Fruit fly (Drosophila melanogaster) whole organism, wandering third instar larva: ENCODE results near the gene CG33483.

ENCODE experiments used
- CG32264 ChIP-seq: fragments of 200-800 bp; sonication (Bioruptor generic); optimal IDR thresholded peaks from 2 replicates; lab custom pipeline; 2016; ENCODE audit warnings: missing biosample characterization, missing genetic modification characterization
- CG9705 ChIP-seq: fragments of 200-800 bp; sonication (Bioruptor generic); optimal IDR thresholded peaks from 2 replicates; lab custom pipeline; 2018; ENCODE audit warnings: missing biosample characterization, mild to moderate bottlenecking, missing genetic modification characterization
- Dfd ChIP-seq: fragments of >200 bp; optimal IDR thresholded peaks from 2 replicates; lab custom pipeline; 2017; ENCODE audit warnings: missing biosample characterization, missing genetic modification characterization
- Dif ChIP-seq: fragments of 200-275, 200-300 bp; sonication (Bioruptor generic); optimal IDR thresholded peaks from 2 replicates; lab custom pipeline; 2018; ENCODE audit warnings: missing biosample characterization, missing genetic modification characterization; ENCODE audit not compliant: partially characterized antibody
- Mio ChIP-seq: sonication (Bioruptor generic); optimal IDR thresholded peaks from 2 replicates; lab custom pipeline; 2016; ENCODE audit warnings: missing biosample characterization, missing genetic modification characterization
- Myc ChIP-seq: fragments of >200 bp; optimal IDR thresholded peaks from 2 replicates; lab custom pipeline; 2017
- br ChIP-seq: fragments of 200-800 bp; sonication (Bioruptor generic); optimal IDR thresholded peaks from 2 replicates; lab custom pipeline; 2016; ENCODE audit warnings: missing biosample characterization, missing genetic modification characterization
- ey ChIP-seq: fragments of 200-800 bp; sonication (Bioruptor generic); optimal IDR thresholded peaks from 2 replicates; lab custom pipeline; 2016; ENCODE audit warnings: missing biosample characterization, missing genetic modification characterization
- jim ChIP-seq: fragments of 175-275, 200-325 bp; sonication (Bioruptor generic); optimal IDR thresholded peaks from 2 replicates; lab custom pipeline; 2016; ENCODE audit warnings: missing biosample characterization, mild to moderate bottlenecking, missing genetic modification characterization
- psq ChIP-seq: fragments of 200-800 bp; sonication (Bioruptor generic); optimal IDR thresholded peaks from 3 replicates; lab custom pipeline; 2017; ENCODE audit warnings: missing biosample characterization, mild to moderate bottlenecking, missing genetic modification characterization, moderate library complexity
- usp ChIP-seq: fragments of >200 bp; optimal IDR thresholded peaks from 2 replicates; lab custom pipeline; 2017; ENCODE audit warnings: missing biosample characterization, missing genetic modification characterization

- TF ChIP-seq jim (GFP tag; lab: Kevin White, UChicago) (no peak), CG9705 (GFP tag; lab: Kevin White, UChicago) (no peak), br (no peak), Mio (GFP tag; lab: Kevin White, UChicago) (no peak), Dfd (no peak), Myc (lab: Kevin White, UChicago) (no peak), Dif (no peak), CG32264 (no peak), psq (GFP tag; lab: Kevin White, UChicago) (no peak), ey (no peak), usp (no peak)
These were observed 15.1 kb downstream of the CG33483 start for dm6 chr3R:30886850-30887249.
